Fruit fly (Drosophila melanogaster): Measurements from ENCODE around the gene CG13896.

dm6 chr3L:748329-749198 lies 36.9 kb upstream of the CG13896 start:
- TF ChIP-seq Myc (optimal IDR thresholded peaks at IDR 0.05) (no peak), ttk (optimal IDR thresholded peaks at IDR 0.05) (no peak), h (optimal IDR thresholded peaks at IDR 0.05) (no peak), Sin3A (optimal IDR thresholded peaks at IDR 0.05) (no peak)
